Worm (Caenorhabditis elegans) whole organism, midembryonic: ENCODE measurements around the gene K07D4.6.

Experiments
- med-1 ChIP-seq: sonication (generic microtip); optimal IDR thresholded peaks from 2 replicates; lab custom pipeline; 2017; ENCODE audit warnings: missing genetic modification characterization, mild to moderate bottlenecking, missing compliant biosample characterization, antibody characterized with exemption, missing genetic modification reagents; ENCODE audit not compliant: insufficient read depth
- tab-1 ChIP-seq: fragments of 200-800 bp; sonication (Bioruptor generic); IDR thresholded peaks from 2 replicates; pipeline ENCODE4 v1.3.6; 2022; ENCODE audit warnings: missing genetic modification characterization, missing compliant biosample characterization

DNA sequence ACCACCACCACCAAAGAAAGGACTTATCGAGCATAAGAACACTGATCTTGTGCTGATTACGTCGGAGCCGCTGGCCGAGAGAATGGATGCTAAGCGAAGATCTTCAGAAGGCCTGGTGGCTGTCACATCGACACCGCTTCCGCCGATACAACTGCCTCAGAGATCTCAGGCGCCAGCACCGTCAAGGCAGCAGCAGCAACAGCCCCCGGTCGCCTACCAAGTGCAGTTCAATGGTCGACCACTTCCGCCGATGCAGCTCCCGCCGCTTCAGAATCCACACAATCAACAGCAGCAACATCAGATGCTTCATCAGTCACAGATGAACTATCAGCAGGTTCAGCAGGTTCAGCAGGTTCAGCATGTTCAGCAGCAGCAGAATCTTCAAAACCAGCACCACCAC, 51.5 kb downstream of the K07D4.6 start:
- TF ChIP-seq med-1 (GFP tag; lab: Kevin White, UChicago) (no peak), tab-1 (no peak)
